Fruit fly (Drosophila melanogaster): ENCODE measurements around the gene inaF-C.

Gene inaF-C

DNA sequence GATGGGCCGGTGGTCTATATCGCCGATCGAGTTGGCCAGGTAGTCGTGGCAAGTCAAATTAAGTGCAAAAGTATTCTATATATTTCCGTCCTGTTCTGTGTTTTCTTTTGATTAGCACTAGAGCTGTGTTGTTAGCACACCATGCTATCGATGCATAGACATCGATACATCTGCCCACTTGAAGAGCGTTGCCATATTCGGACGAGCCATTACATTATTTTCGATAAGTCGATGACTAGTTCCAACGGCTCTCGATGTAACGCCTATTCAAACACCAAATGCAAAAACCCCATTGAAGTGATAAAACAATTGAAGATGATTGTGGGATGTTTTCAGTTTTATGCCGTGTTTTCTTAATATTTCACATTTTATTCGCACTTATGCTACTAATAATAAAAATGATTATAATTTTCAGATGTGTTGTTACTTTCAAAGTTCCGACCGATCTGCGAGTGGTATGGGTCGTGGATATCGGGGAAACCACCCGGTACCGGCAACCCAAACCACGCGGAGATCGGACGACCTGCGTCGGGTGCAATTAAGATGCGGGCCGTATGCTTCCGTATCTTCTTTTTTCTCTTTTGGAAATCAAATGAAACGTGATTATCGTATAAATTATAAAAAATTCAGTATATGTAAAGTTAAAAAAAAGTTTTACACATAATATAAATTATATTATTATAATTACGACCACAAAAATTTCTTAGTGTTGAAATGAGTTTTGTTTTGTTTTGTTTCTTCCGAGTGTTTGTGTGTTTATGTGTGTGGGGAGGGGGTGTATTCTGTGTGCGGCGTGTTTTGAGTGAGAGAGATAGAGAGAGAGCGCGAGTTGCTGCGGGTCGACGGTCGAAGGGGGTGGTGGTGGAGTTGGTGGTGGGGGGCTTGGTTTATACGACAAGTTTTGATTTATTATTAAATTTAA, 21.5 kb downstream of the inaF-C start, which contains the start of gene FucT6 (continued):
- no peak for TF ChIP-seq Elba2 (GFP tag; optimal IDR thresholded peaks at IDR 0.05)
- TF ChIP-seq schlank (tag; optimal IDR thresholded peaks at IDR 0.05) = no peak
- TF ChIP-seq CG4617 (GFP tag; optimal IDR thresholded peaks at IDR 0.05; ENCODE audit: borderline replicate concordance) = peak; percentile 79
- TF ChIP-seq CG18262 (tag; optimal IDR thresholded peaks at IDR 0.05) = peak; percentile 34
- TF ChIP-seq CG10543 (GFP tag; optimal IDR thresholded peaks at IDR 0.05) = no peak
- no peak for TF ChIP-seq kni (GFP tag; optimal IDR thresholded peaks at IDR 0.05)
- peak; percentile 99 for TF ChIP-seq Myb (GFP tag; optimal IDR thresholded peaks at IDR 0.05)
- TF ChIP-seq unpg (GFP tag; optimal IDR thresholded peaks at IDR 0.05) = no peak
- peak; percentile 85 for TF ChIP-seq unc-4 (GFP tag; IDR thresholded peaks at IDR 0.05; ENCODE audit: partially characterized antibody)
- TF ChIP-seq sug (tag; optimal IDR thresholded peaks at IDR 0.05) = no peak
- TF ChIP-seq CG18599 (GFP tag; optimal IDR thresholded peaks at IDR 0.05) = peak; percentile 46
- peak; percentile 26 for TF ChIP-seq Sin3A (optimal IDR thresholded peaks at IDR 0.05)
- TF ChIP-seq CG10147 (GFP tag; optimal IDR thresholded peaks at IDR 0.05) = no peak
- peak; percentile 59 for TF ChIP-seq CG3847 (GFP tag; IDR thresholded peaks at IDR 0.05)
- TF ChIP-seq CG5245 (GFP tag; optimal IDR thresholded peaks at IDR 0.05) = no peak
- no peak for TF ChIP-seq CTCF (GFP tag; optimal IDR thresholded peaks at IDR 0.05)
- no peak for TF ChIP-seq mirr (GFP tag; optimal IDR thresholded peaks at IDR 0.05)
- no peak for TF ChIP-seq GATAe (GFP tag; conservative IDR thresholded peaks at IDR 0.05)
- no peak for TF ChIP-seq CG6689 (GFP tag; IDR thresholded peaks at IDR 0.05)
- TF ChIP-seq sens (GFP tag) = peak; percentile 74
- TF ChIP-seq nerfin-2 (GFP tag; IDR thresholded peaks at IDR 0.05; ENCODE audit: partially characterized antibody) = peak; percentile 82
- TF ChIP-seq B-H2 (GFP tag; optimal IDR thresholded peaks at IDR 0.05) = peak; percentile 36
- no peak for TF ChIP-seq CG16863 (GFP tag; optimal IDR thresholded peaks at IDR 0.05)
- TF ChIP-seq tap (tag; optimal IDR thresholded peaks at IDR 0.05) = peak; percentile 47
- TF ChIP-seq Poxn (GFP tag; IDR thresholded peaks at IDR 0.05) = no peak
- 0 out of 2 replicates have a peak, but pooled peaks have one; percentile 21 for TF ChIP-seq ranshi (GFP tag; IDR thresholded peaks at IDR 0.05)
- TF ChIP-seq chm (GFP tag; IDR thresholded peaks at IDR 0.05) = peak; percentile 34; the same call in 1 of the 2 replicates
- TF ChIP-seq CG3407 (GFP tag; optimal IDR thresholded peaks at IDR 0.05) = no peak
- TF ChIP-seq CG10366 (GFP tag; IDR thresholded peaks at IDR 0.05) = no peak
- peak; percentile 11 for TF ChIP-seq caup (GFP tag; optimal IDR thresholded peaks at IDR 0.05; ENCODE audit: severe bottlenecking)
- no peak for TF ChIP-seq CG8478 (optimal IDR thresholded peaks at IDR 0.05)
- TF ChIP-seq pho (GFP tag; optimal IDR thresholded peaks at IDR 0.05) = peak; percentile 17
- TF ChIP-seq Mad (GFP tag; optimal IDR thresholded peaks at IDR 0.05) = peak; percentile 0
- TF ChIP-seq CG31441 (GFP tag; IDR thresholded peaks at IDR 0.05) = 0 out of 2 replicates have a peak, but pooled peaks have one; percentile 1
- peak; percentile 83 for TF ChIP-seq hb (GFP tag; IDR thresholded peaks at IDR 0.05; ENCODE audit: partially characterized antibody)
- TF ChIP-seq CG15269 (tag; optimal IDR thresholded peaks at IDR 0.05) = no peak
- peak; percentile 9 for TF ChIP-seq CG13775 (GFP tag; optimal IDR thresholded peaks at IDR 0.05)
- peak; percentile 17 for TF ChIP-seq CG9437 (GFP tag; optimal IDR thresholded peaks at IDR 0.05)
- no peak for TF ChIP-seq CG14965 (GFP tag; optimal IDR thresholded peaks at IDR 0.05; ENCODE audit: borderline replicate concordance)
- TF ChIP-seq Rx (GFP tag; IDR thresholded peaks at IDR 0.05) = no peak
- TF ChIP-seq CG5953 (GFP tag; IDR thresholded peaks at IDR 0.05) = no peak
- TF ChIP-seq D19A (tag; optimal IDR thresholded peaks at IDR 0.05) = peak; percentile 8
- TF ChIP-seq CG9727 (GFP tag; optimal IDR thresholded peaks at IDR 0.05) = no peak
- TF ChIP-seq Ets97D (GFP tag; optimal IDR thresholded peaks at IDR 0.05) = peak; percentile 75
- peak; percentile 87 for TF ChIP-seq CG16813 (GFP tag; IDR thresholded peaks at IDR 0.05; ENCODE audit: partially characterized antibody)
- TF ChIP-seq pum (GFP tag; optimal IDR thresholded peaks at IDR 0.05) = no peak
- no peak for TF ChIP-seq CG1792 (GFP tag; optimal IDR thresholded peaks at IDR 0.05)
- peak; percentile 16 for TF ChIP-seq oc (tag; optimal IDR thresholded peaks at IDR 0.05)
- TF ChIP-seq Dip2 (GFP tag; IDR thresholded peaks at IDR 0.05) = no peak
- no peak for TF ChIP-seq jing (GFP tag; optimal IDR thresholded peaks at IDR 0.05)
